Fruit fly (Drosophila melanogaster): Measurements from ENCODE around the gene ppk31.

The ppk31 gene

dm6 chr3R:27204694-27205414 lies 41.9 kb downstream of the ppk31 start:
- TF ChIP-seq CG1620 (GFP tag; optimal IDR thresholded peaks at IDR 0.05) (no peak), CG7101 (tag; optimal IDR thresholded peaks at IDR 0.05) (no peak), Hr96 (GFP tag; optimal IDR thresholded peaks at IDR 0.05) (no peak), bab1 (GFP tag; optimal IDR thresholded peaks at IDR 0.05) (no peak)

- TF ChIP-seq bab1 (GFP tag; optimal IDR thresholded peaks at IDR 0.05) = no peak
- no peak for TF ChIP-seq CG7045 (GFP tag; optimal IDR thresholded peaks at IDR 0.05)
- no peak for TF ChIP-seq CG5204 (GFP tag; optimal IDR thresholded peaks at IDR 0.05)
- TF ChIP-seq pad (GFP tag; optimal IDR thresholded peaks at IDR 0.05) = no peak
- TF ChIP-seq Mnt (GFP tag; optimal IDR thresholded peaks at IDR 0.05) = no peak
- TF ChIP-seq kay (GFP tag; ENCODE audit: borderline replicate concordance) = no peak
- no peak for TF ChIP-seq ovo (GFP tag; optimal IDR thresholded peaks at IDR 0.05)
Measured at dm6 chr3R:27208724-27209343, 45.9 kb downstream of the ppk31 start.

- TF ChIP-seq tj (GFP tag; optimal IDR thresholded peaks at IDR 0.05) (no peak), Mnt (GFP tag; optimal IDR thresholded peaks at IDR 0.05) (no peak), CG7045 (GFP tag; optimal IDR thresholded peaks at IDR 0.05) (no peak), toe (GFP tag; optimal IDR thresholded peaks at IDR 0.05) (no peak), Crg-1 (GFP tag; optimal IDR thresholded peaks at IDR 0.05) (no peak), bab1 (GFP tag; optimal IDR thresholded peaks at IDR 0.05) (no peak)
Measured at dm6 chr3R:27209561-27210275, 46.8 kb downstream of the ppk31 start.

- TF ChIP-seq cic (GFP tag; optimal IDR thresholded peaks at IDR 0.05) = no peak
- no peak for TF ChIP-seq pad (GFP tag; optimal IDR thresholded peaks at IDR 0.05)
- no peak for TF ChIP-seq CG33017 (tag; optimal IDR thresholded peaks at IDR 0.05)
- no peak for TF ChIP-seq CG5204 (GFP tag; optimal IDR thresholded peaks at IDR 0.05)
- TF ChIP-seq kay (GFP tag; ENCODE audit: borderline replicate concordance) = no peak
- TF ChIP-seq CG11617 (GFP tag; optimal IDR thresholded peaks at IDR 0.05) = no peak
- no peak for TF ChIP-seq bab1 (GFP tag; optimal IDR thresholded peaks at IDR 0.05)
- no peak for TF ChIP-seq Hr96 (GFP tag; optimal IDR thresholded peaks at IDR 0.05)
- no peak for TF ChIP-seq CG7045 (GFP tag; optimal IDR thresholded peaks at IDR 0.05)
- TF ChIP-seq Mnt (GFP tag; optimal IDR thresholded peaks at IDR 0.05) = no peak
- TF ChIP-seq Crg-1 (GFP tag; optimal IDR thresholded peaks at IDR 0.05) = no peak
- TF ChIP-seq CG12768 (GFP tag; optimal IDR thresholded peaks at IDR 0.05) = no peak
- TF ChIP-seq ovo (GFP tag; optimal IDR thresholded peaks at IDR 0.05) = no peak
- TF ChIP-seq CG7101 (tag; optimal IDR thresholded peaks at IDR 0.05) = no peak
- TF ChIP-seq CG14711 (tag; optimal IDR thresholded peaks at IDR 0.05) = no peak
- no peak for TF ChIP-seq CG1620 (GFP tag; optimal IDR thresholded peaks at IDR 0.05)
- TF ChIP-seq cnc (optimal IDR thresholded peaks at IDR 0.05) = no peak
Measured at dm6 chr3R:27212979-27213580, 50.2 kb downstream of the ppk31 start.
